Fruit fly (Drosophila melanogaster) ovary, adult (tissue): ENCODE measurements around the gene CG11768.

Experiments used
- CG17801 ChIP-seq: fragments of 200-800 bp; optimal IDR thresholded peaks from 2 replicates; lab custom pipeline; 2019; ENCODE audit warnings: missing biosample characterization, mild to moderate bottlenecking, missing genetic modification characterization, moderate library complexity; ENCODE audit not compliant: partially characterized antibody

CG11768 gene

DNA sequence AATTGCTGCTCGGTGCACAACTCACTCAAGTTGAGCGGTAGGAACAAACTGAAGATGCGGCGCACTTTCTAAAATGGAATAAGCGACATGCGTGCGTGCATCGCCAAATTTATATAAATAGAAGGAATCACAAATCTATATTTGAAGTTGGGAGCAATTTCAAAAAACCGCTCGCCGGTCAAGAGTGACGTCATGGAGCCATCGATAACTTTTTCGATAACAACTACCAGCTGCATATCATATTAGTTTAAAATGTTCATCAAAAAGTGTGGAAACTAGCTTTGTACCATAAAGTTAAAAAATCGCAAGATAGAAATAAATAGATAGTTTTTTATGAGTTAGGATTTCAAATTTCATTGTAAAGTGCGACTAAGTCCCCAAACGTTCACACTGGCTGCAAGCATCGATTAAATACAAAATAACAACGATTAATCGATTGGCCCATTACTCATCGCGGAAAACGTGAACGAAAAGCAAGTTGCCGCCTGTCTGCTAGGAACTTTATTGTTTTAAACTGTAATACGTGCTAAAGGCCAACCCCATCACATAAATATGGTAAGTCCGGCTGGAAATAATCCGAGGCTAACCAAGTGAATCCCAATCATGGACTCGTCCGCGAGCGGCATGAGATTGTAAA lies 33.2 kb upstream of the CG11768 start, which contains the start of the genes Pif1A, Pif1B and CCT7:
TSS of gene Pif1A (minus strand) at position 51 of the 637 bp plus-strand sequence.
TSS of gene Pif1B (minus strand) at position 51 of the 637 bp plus-strand sequence.
TSS of gene CCT7 (plus strand) at position 439 of the 637 bp plus-strand sequence.
- no peak for TF ChIP-seq CG17801 (GFP tag; lab: Kevin White, UChicago)

DNA sequence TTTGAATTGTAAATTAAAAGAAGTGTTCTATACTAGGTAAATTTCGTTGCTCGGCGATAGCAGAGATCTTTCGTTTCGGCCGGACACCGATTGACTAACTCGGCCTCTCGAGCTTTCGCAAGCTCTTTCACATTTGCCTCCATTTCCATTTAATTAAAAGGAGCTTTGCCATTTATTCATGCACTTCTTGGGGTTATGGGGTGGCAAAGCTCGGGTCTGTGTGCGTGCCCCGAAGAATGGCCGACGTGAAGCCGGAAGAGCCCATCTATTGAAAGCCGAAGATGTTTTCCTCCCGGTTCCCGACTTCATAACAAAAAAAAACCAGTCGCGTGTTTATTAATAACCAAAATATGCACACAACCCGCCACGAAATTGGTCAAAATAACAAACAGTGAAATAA lies 31.9 kb upstream of the CG11768 start:
- no peak for TF ChIP-seq CG17801 (GFP tag; lab: Kevin White, UChicago)

DNA sequence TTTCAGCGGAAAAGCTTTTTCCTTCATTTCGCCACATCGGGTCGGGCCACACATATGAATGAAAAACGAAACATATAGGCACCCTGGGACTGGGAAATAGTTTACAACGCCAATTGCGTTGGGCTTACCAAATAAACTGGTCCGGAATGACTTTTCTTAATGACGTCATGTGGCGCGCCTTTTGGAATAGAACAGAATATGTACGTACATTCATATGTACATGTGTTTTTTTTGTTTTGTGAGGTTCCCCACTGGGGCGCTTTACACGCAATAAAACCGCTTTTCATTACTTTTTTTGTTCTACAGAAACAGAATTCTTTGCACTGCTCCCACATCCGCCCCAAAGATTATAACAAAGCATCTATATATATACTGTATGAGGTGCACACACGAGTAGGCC lies 30.3 kb upstream of the CG11768 start:
- no peak for TF ChIP-seq CG17801 (GFP tag; lab: Kevin White, UChicago)

DNA sequence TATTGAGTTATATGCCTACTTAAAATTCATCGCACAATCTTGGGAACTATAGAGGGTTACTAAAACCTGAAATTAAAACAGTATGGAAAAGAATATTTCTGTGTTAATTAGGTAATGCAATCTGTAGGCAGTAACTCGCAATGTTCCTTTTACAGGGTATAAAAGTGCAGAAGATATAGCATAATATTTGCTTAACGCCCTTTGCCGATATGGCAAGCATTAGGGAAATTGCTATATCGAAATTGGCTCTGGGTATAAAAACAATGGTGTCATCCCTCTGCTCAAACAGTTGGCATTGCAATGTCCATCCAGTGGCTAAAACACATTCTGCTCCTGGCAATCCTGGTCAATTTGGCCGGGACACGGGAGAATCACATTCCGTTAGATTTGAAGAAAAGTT lies 26.4 kb upstream of the CG11768 start, which contains the start of gene Ir85a:
TSS of gene Ir85a (plus strand) at position 301 of the 400 bp plus-strand sequence.
- TF ChIP-seq CG17801 (GFP tag; lab: Kevin White, UChicago): no peak

DNA sequence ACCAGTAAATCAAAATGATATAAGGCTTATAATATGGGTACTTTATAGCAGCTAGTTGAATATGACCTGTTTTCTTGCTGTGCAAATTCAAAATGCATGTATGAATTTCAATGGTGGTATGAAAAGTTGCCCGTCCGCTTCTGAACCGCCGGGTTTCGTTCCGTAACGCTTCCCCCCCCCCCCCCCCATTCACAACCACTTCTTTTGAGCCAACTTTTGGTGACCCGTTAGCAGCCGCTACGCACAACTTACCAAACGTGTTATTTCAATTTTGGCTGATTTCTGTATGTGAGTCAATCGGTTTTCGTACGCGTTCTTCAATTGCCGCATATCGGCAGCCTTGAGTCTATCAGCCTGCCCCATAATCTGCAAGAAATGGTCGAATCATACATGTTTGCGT lies 25.7 kb upstream of the CG11768 start:
- TF ChIP-seq CG17801 (GFP tag; lab: Kevin White, UChicago): no peak

DNA sequence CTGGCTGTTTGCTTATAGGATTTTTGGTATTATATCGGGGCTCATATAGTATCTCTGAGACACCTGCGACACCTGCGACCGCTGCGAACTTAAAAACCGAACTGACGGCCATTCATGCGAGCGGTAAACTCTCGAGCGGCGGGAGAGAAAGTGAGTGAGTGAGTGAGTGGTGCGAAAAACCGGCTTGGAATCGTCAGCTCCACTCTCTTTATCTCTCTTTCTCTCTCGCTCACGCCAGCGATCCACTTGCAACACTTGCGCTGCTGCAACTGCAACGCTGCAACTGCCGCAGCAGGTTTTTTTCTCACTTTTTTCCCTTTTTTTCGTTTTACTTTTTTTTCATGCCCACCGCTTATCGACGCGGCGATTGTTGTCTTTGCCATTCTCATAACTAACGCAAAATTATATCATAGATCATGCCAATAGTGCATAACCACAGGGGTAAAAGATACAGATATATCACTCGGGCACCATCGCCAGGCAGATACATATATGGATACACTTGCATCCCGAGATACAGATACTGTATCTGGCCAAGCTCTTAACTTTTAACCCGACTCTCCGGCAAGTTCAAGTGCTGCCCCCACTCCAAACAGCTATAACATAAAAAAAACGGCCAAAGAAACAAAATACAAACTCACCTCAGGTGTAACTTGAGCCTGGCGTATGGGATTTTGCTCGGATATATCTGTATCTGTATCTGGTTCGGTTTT lies 24.6 kb upstream of the CG11768 start:
- TF ChIP-seq CG17801 (GFP tag; lab: Kevin White, UChicago): no peak

DNA sequence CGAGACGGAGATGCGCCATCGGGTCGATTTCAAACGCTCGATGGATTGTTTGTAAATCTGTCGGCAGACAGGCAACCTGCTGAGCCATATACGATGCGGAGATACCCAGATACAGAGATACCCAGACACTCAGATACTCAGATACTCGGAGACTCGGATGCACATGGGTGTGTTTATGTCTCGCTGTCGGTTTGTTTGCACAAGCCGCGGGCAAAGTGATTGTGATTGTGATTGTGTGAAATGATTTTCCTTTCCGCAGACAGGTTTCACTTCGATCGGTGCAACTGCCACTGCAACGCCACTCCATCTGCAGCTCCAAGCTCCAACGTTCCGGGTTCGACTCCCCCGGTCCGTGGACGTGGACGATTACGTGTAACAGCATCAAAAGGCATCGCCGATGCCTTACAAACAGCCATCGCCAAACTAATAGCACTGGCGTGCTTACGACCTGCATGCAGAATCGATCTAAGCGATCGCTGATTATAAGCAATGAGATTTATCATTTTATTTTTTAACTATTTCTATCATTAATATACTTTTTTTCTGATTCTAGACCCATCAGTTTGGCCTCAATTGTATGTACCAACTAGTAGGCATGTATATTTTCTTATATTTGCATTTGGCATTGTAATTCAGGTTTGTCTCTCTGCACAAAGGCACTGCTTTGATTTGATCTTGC lies 20.9 kb upstream of the CG11768 start:
- TF ChIP-seq CG17801 (GFP tag; lab: Kevin White, UChicago): no peak

DNA sequence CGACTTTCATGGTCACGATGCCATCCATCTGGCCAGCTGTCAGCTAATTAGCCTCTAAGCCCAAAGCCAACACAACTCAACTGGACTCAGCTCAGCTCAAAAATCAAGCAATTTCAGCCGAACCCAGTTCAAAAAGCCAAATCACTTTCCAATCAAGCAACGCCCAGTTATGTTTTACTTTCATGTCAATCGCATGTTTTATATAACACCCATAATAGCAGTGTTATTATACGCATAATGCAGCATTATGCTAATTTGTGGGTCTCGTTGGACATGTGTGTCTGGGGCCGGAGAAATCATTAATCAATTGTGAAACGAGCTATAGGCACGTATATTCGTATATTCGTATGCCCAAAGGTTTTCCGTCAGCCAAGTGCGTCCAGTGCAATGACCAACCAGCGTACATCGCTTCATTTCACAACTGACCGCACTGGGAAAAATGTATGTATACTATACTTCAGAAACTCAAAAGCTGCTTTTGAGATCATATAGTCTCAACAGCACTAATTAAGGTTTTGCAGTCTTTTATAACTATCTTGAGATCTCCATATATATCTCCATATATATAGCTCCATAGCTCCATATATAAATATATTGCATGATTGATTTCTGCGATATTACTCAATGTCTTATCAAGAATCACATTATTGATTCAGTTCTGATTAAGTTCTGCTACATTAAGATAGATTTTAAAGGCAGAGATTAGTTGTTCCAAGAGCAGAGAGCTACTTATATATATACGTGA lies 19.7 kb upstream of the CG11768 start:
- no peak for TF ChIP-seq CG17801 (GFP tag; lab: Kevin White, UChicago)

DNA sequence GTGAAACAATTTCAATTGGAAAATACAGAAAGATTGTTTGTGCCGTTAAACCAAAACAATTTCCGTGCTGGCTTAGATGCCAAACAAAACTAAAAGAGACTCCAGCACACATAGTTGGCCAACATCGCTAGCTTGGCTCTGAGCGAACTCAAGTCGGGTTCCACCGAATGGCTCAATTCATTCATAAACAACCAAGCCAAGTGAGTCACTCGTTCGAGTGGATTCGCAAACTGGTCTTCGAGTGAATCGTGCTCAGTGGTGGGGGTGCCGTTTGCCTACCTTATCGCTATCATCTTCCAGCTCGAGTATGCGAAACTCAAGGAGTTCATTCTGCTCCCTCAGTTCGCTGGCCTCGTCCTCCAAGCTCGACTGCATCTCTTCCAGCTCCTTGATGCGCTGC lies 17.5 kb upstream of the CG11768 start:
- no peak for TF ChIP-seq CG17801 (GFP tag; lab: Kevin White, UChicago)

DNA sequence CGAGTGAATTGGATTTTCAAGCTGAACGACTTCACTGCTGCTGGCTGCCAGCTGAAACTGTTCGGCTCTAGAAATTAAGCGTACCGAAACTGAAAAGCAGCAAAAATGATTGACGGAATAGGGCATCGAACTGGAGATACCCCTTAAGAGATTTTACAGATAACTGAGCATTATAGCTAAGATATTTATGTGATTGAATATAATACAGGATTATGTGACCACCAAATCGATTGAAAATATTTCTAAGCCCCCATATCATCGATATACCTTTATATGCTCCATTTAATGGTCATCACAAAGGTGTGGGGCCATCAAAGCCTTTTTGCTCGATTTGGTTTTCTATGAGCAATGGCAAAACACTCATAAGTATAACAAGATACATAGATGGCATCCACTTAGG lies 16.8 kb upstream of the CG11768 start:
- TF ChIP-seq CG17801 (GFP tag; lab: Kevin White, UChicago): no peak

DNA sequence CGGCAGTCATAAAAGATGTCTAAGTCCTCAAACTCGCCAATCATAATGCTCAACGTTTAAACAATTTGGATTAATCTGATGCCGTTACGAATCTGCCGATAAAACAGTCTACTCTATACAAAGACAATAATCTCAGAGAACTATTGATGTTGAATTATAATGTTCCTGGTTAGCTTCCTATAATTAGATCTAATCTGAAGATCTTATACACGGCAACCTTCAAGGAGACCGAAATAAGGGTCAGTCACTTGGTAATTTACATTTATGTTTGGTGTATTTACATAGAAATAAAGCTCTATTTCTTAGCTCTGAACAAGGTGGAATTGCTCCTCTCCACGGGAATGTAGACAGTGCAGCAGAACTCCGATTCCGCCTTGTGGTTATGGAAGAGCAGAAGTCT lies 12.7 kb upstream of the CG11768 start, which contains the start of gene CG33189:
TSS of gene CG33189 (minus strand) at position 101 of the 400 bp plus-strand sequence.
- no peak for TF ChIP-seq CG17801 (GFP tag; lab: Kevin White, UChicago)

DNA sequence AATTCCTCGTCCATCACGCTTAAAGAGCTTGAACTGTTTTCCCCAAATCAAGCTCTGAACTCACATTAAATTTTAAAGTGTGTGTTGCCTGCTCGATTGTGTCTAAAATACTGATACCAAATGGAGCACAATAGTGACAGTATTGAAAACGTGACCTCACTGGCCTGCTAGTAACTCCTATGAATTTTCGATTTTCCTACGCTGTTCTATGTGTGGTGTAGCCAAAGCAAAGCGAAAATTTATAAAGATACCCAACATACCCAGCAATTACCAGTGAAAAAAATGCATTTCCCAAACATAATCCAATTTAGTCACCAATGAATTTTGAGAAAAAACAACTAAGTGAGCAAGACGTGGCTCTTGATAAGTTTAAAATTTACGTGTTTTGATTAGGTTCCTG lies 11.8 kb upstream of the CG11768 start, which contains the start of gene CG33191:
TSS of gene CG33191 (minus strand) at position 101 of the 400 bp plus-strand sequence.
- TF ChIP-seq CG17801 (GFP tag; lab: Kevin White, UChicago): no peak

DNA sequence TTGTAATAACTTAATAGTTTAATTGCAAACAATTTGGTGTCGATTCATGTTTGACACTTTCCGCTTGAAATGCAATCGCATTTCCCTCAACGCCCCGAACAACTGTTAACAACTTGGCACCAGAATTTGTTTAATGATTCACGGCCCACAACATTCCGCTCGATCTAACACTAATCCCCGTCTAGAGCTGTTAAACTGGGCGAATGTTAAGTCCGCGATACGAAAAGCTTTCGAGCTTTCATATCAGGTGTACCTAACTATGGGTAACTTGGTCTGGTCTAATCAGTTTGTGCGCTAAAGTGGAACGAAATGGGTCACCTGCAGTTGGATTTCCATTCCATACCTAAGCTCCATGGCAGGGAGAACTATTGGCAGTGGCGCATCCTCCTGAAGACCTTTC lies 5.1 kb upstream of the CG11768 start, which contains the start of gene CG34301:
TSS of gene CG34301 (plus strand) at position 301 of the 400 bp plus-strand sequence.
- TF ChIP-seq CG17801 (GFP tag; lab: Kevin White, UChicago): no peak

DNA sequence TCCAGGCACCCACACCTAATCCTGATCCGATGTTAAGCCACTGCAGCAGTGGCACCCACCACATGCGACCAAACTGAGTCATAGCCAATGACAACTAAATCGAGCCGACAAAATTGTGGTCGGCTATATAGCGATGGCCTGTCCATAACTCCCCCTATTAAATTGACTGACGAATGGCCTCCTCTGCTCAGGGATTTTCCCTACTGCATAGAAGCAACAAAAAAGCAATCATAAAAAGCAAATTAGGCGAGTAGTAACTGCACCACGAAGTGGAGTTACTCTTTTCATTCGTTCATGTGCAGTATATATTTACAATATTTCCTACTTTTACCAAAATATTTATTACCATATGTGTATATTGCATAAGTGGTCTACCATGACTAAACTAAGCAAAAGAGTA lies 4.6 kb upstream of the CG11768 start, which contains the start of gene CG13318:
TSS of gene CG13318 (minus strand) at position 101 of the 400 bp plus-strand sequence.
- no peak for TF ChIP-seq CG17801 (GFP tag; lab: Kevin White, UChicago)
